Fruit fly (Drosophila melanogaster) whole organism, pupa: ENCODE results near the gene CG15263.
A peak's percentile ranks its signal among the peaks of the same experiment; 100 is the strongest.

Source experiments
- CG10348 ChIP-seq: fragments of 200-800 bp; sonication (Bioruptor generic); IDR thresholded peaks from 2 replicates; pipeline ENCODE4 v1.3.6; 2022; ENCODE audit warnings: missing biosample characterization, missing genetic modification characterization
- CG14655 ChIP-seq: fragments of 200-800 bp; sonication (Bioruptor generic); optimal IDR thresholded peaks from 3 replicates; lab custom pipeline; 2017; ENCODE audit warnings: mild to moderate bottlenecking, missing biosample characterization, missing genetic modification reagents, missing genetic modification characterization
- CG15710 ChIP-seq: fragments of 200-800 bp; sonication (Bioruptor generic); optimal IDR thresholded peaks from 2 replicates; lab custom pipeline; 2018; ENCODE audit warnings: missing biosample characterization, mild to moderate bottlenecking, missing genetic modification characterization, moderate library complexity
- CG17806 ChIP-seq: fragments of 200-800 bp; sonication (Bioruptor generic); optimal IDR thresholded peaks from 2 replicates; lab custom pipeline; 2018; ENCODE audit warnings: missing biosample characterization, mild to moderate bottlenecking, missing genetic modification characterization, moderate library complexity
- CG4496 ChIP-seq: fragments of 200-800 bp; sonication (Bioruptor generic); IDR thresholded peaks from 3 replicates; pipeline ENCODE4 v1.3.6; 2022; ENCODE audit warnings: missing biosample characterization, missing genetic modification characterization
- CG8159 ChIP-seq: fragments of 200-800 bp; sonication (Bioruptor generic); optimal IDR thresholded peaks from 3 replicates; lab custom pipeline; 2018; ENCODE audit warnings: missing biosample characterization, mild to moderate bottlenecking, missing genetic modification characterization, moderate library complexity
- EcR ChIP-seq: fragments of 200-800 bp; sonication (Bioruptor generic); optimal IDR thresholded peaks from 3 replicates; lab custom pipeline; 2019; ENCODE audit warnings: missing biosample characterization, missing genetic modification characterization, mild to moderate bottlenecking, moderate library complexity, missing genetic modification reagents
- Pif1A ChIP-seq: fragments of 200-800 bp; sonication (Bioruptor generic); optimal IDR thresholded peaks from 3 replicates; lab custom pipeline; 2016; ENCODE audit warnings: missing biosample characterization, missing genetic modification characterization

DNA sequence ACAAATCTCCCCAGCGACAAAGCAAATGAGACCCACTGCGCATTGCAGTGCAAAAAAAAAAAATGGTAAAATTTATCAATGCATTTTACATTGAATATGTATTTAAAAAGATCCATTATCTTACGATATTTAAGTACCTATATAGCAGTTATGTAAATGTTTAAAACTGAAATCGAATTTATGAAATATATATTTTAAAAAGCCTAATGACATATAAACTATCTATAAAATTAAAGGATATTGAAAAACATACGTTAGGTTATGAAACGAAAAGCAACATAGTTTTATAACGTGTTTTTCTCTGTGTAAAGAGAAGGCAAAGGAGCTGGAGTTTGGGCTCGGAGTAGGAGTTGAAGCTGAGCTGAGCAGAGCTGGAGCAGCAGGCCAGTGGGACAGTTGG is 19.6 kb downstream of the CG15263 start:
- peak; percentile 59 for TF ChIP-seq CG17806 (tag; lab: Kevin White, UChicago)
- TF ChIP-seq Pif1A (GFP tag; lab: Kevin White, UChicago), result peak; percentile 29
- peak; percentile 44 for TF ChIP-seq CG15710 (tag; lab: Kevin White, UChicago)
- TF ChIP-seq CG10348, result no peak
- peak; percentile 71 for TF ChIP-seq CG8159 (tag; lab: Kevin White, UChicago)
- TF ChIP-seq CG14655, result peak; percentile 67
- TF ChIP-seq CG4496, result no peak
- TF ChIP-seq EcR (GFP tag; lab: Kevin White, UChicago), result no peak
